Worm (Caenorhabditis elegans) whole organism, mixed stage, embryonic: ENCODE data around the gene hex-3.
A peak's percentile ranks its signal among the peaks of the same experiment; 100 is the strongest.

Source experiments
- blmp-1 ChIP-seq: fragments of 150-350 bp; optimal IDR thresholded peaks from 2 replicates; lab custom pipeline; 2014; ENCODE audit warnings: missing biosample characterization, missing genetic modification characterization
- ceh-83 ChIP-seq: fragments of 200-800 bp; sonication (Bioruptor generic); optimal IDR thresholded peaks from 2 replicates; lab custom pipeline; 2018; ENCODE audit warnings: mild to moderate bottlenecking, missing genetic modification characterization, missing compliant biosample characterization
- ces-1 ChIP-seq: fragments of 150-350 bp; optimal IDR thresholded peaks from 2 replicates; lab custom pipeline; 2014; ENCODE audit warnings: missing biosample characterization, missing genetic modification reagents, missing genetic modification characterization
- elt-1 ChIP-seq: sonication (generic microtip); optimal IDR thresholded peaks from 2 replicates; lab custom pipeline; 2017; ENCODE audit warnings: missing genetic modification characterization, mild to moderate bottlenecking, missing compliant biosample characterization, antibody characterized with exemption, moderate library complexity, borderline replicate concordance; ENCODE audit not compliant: insufficient read depth
- hlh-1 ChIP-seq: fragments of 150-350 bp; optimal IDR thresholded peaks from 2 replicates; lab custom pipeline; 2014; ENCODE audit warnings: missing biosample characterization, missing genetic modification reagents, missing genetic modification characterization
- lin-13 ChIP-seq: fragments of 150-350 bp; optimal IDR thresholded peaks from 2 replicates; lab custom pipeline; 2014; ENCODE audit warnings: missing biosample characterization, missing genetic modification characterization
- lsy-2 ChIP-seq: fragments of 150-350 bp; optimal IDR thresholded peaks from 2 replicates; lab custom pipeline; 2014; ENCODE audit warnings: missing biosample characterization, missing genetic modification characterization
- nhr-12 ChIP-seq: fragments of 150-350 bp; optimal IDR thresholded peaks from 2 replicates; lab custom pipeline; 2014; ENCODE audit warnings: missing biosample characterization, missing genetic modification characterization
- nhr-237 ChIP-seq: fragments of 150-350 bp; optimal IDR thresholded peaks from 2 replicates; lab custom pipeline; 2014; ENCODE audit warnings: missing biosample characterization, missing genetic modification characterization
- snpc-4 ChIP-seq: fragments of 150-350 bp; optimal IDR thresholded peaks from 2 replicates; lab custom pipeline; 2014; ENCODE audit warnings: missing biosample characterization, missing genetic modification characterization
- unc-39 ChIP-seq: fragments of 150-350 bp; optimal IDR thresholded peaks from 2 replicates; lab custom pipeline; 2014; ENCODE audit warnings: missing biosample characterization, missing genetic modification characterization
- unc-62 ChIP-seq: fragments of 150-350 bp; optimal IDR thresholded peaks from 2 replicates; lab custom pipeline; 2014; ENCODE audit warnings: missing biosample characterization, missing genetic modification reagents, missing genetic modification characterization
- ztf-11 ChIP-seq: fragments of 150-350 bp; optimal IDR thresholded peaks from 2 replicates; lab custom pipeline; 2014; ENCODE audit warnings: missing biosample characterization, missing genetic modification characterization

DNA sequence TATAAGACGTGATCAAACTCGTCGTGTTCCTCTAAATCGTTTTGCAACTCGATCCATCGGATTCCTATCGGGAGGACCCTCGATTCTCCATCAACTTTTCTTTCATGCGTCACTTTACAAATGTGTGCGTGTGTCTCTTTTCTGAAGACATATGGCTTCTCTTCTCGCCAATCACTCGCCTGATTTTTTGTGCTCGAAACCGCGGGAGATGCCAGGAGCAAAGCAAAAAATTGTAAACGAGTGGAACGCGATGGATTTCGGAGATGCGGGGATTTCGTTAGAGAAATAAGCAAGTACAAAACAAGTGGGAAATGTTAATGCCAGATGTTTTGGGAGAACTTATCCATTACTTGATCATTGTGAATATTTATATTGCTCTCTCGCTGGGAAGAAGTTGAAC is 24.8 kb upstream of the hex-3 start:
- TF ChIP-seq unc-39 (tag; lab: Kevin White, UChicago) = no peak
- no peak for TF ChIP-seq nhr-12 (tag; lab: Kevin White, UChicago)
- TF ChIP-seq blmp-1 (tag; lab: Kevin White, UChicago) = no peak
- no peak for TF ChIP-seq lsy-2 (tag; lab: Kevin White, UChicago)
- TF ChIP-seq lin-13 (tag; lab: Kevin White, UChicago) = no peak
- peak; percentile 30 for TF ChIP-seq hlh-1
- no peak for TF ChIP-seq elt-1 (tag; lab: Kevin White, UChicago)
- TF ChIP-seq snpc-4 (tag; lab: Kevin White, UChicago) = no peak
- no peak for TF ChIP-seq ces-1 (GFP tag; lab: Kevin White, UChicago)
- TF ChIP-seq unc-62 = no peak
- no peak for TF ChIP-seq ceh-83 (GFP tag; lab: Kevin White, UChicago)
- no peak for TF ChIP-seq ztf-11
- no peak for TF ChIP-seq nhr-237
